Fruit fly (Drosophila melanogaster) whole organism, embryonic: Measurements from ENCODE around the gene CG17841.
A peak's percentile ranks its signal among the peaks of the same experiment; 100 is the strongest.

Source experiments
- BEAF-32 ChIP-seq: fragments of 200-800 bp; sonication (Bioruptor generic); optimal IDR thresholded peaks from 3 replicates; lab custom pipeline; 2017; ENCODE audit warnings: missing biosample characterization, missing genetic modification characterization, mild to moderate bottlenecking, moderate library complexity, missing genetic modification reagents
- CG10274 ChIP-seq: fragments of 200-800 bp; sonication (Bioruptor generic); optimal IDR thresholded peaks from 3 replicates; lab custom pipeline; 2017; ENCODE audit warnings: missing biosample characterization, mild to moderate bottlenecking, missing genetic modification characterization
- CG10979 ChIP-seq: fragments of 200-800 bp; sonication (Bioruptor generic); optimal IDR thresholded peaks from 2 replicates; lab custom pipeline; 2018; ENCODE audit warnings: missing biosample characterization, mild to moderate bottlenecking, missing genetic modification characterization, moderate library complexity
- CG12219 ChIP-seq: fragments of 200-800 bp; sonication (Bioruptor generic); optimal IDR thresholded peaks from 3 replicates; lab custom pipeline; 2018; ENCODE audit warnings: missing biosample characterization, mild to moderate bottlenecking, missing genetic modification characterization
- CG14860 ChIP-seq: fragments of 200-800 bp; sonication (Bioruptor generic); IDR thresholded peaks from 3 replicates; pipeline ENCODE4 v1.3.6; 2022; ENCODE audit warnings: missing biosample characterization, missing genetic modification characterization; ENCODE audit not compliant: partially characterized antibody
- CG17385 ChIP-seq: fragments of 200-800 bp; sonication (Bioruptor generic); optimal IDR thresholded peaks from 3 replicates; lab custom pipeline; 2018; ENCODE audit warnings: missing biosample characterization, mild to moderate bottlenecking, missing genetic modification characterization
- CG1832 ChIP-seq: fragments of 200-800 bp; sonication (Bioruptor generic); optimal IDR thresholded peaks from 2 replicates; lab custom pipeline; 2017; ENCODE audit warnings: missing biosample characterization, mild to moderate bottlenecking, missing genetic modification characterization, inconsistent platforms
- CG33557 ChIP-seq: fragments of 200-800 bp; sonication (Bioruptor generic); optimal IDR thresholded peaks from 2 replicates; lab custom pipeline; 2019; ENCODE audit warnings: missing biosample characterization, mild to moderate bottlenecking, missing genetic modification characterization, moderate library complexity
- CG34224 ChIP-seq: fragments of 200-800 bp; sonication (Bioruptor generic); IDR thresholded peaks from 3 replicates; pipeline ENCODE4 v1.3.6; 2022; ENCODE audit warnings: missing biosample characterization, missing genetic modification characterization; ENCODE audit not compliant: partially characterized antibody
- CG3995 ChIP-seq: fragments of 200-800 bp; sonication (Bioruptor generic); optimal IDR thresholded peaks from 3 replicates; lab custom pipeline; 2016; ENCODE audit warnings: missing biosample characterization, missing genetic modification characterization
- CG4360 ChIP-seq: fragments of 200-800 bp; sonication (Bioruptor generic); IDR thresholded peaks from 2 replicates; pipeline ENCODE4 v1.3.6; 2022; ENCODE audit warnings: missing biosample characterization, missing genetic modification characterization
- CG4404 ChIP-seq: fragments of 200-800 bp; sonication (Bioruptor generic); IDR thresholded peaks from 2 replicates; pipeline ENCODE4 v1.3.6; 2022; ENCODE audit warnings: missing biosample characterization, missing genetic modification characterization
- CG8290 ChIP-seq, 3 experiments: fragments of 200-800 bp; sonication (Bioruptor generic); optimal IDR thresholded peaks; 2 replicates each; lab custom pipeline; 2016 to 2019; ENCODE audit warnings: missing biosample characterization in 3 of 3, missing genetic modification characterization in 3 of 3, mild to moderate bottlenecking in 2 of 3, moderate library complexity in 1 of 3
- CG9797 ChIP-seq: fragments of 200-800 bp; sonication (Bioruptor generic); optimal IDR thresholded peaks from 3 replicates; lab custom pipeline; 2018; ENCODE audit warnings: missing biosample characterization, mild to moderate bottlenecking, missing genetic modification characterization
- Camta ChIP-seq: fragments of 200-800 bp; sonication (Bioruptor generic); optimal IDR thresholded peaks from 2 replicates; lab custom pipeline; 2016; ENCODE audit warnings: missing biosample characterization, missing genetic modification characterization
- CoRest ChIP-seq: fragments of 200-800 bp; sonication (Bioruptor generic); optimal IDR thresholded peaks from 3 replicates; lab custom pipeline; 2018; ENCODE audit warnings: missing biosample characterization, mild to moderate bottlenecking, missing genetic modification characterization, moderate library complexity
- D19B ChIP-seq: fragments of 200-800 bp; sonication (Bioruptor generic); optimal IDR thresholded peaks from 2 replicates; lab custom pipeline; 2017; ENCODE audit warnings: missing biosample characterization, mild to moderate bottlenecking, missing genetic modification characterization
- Dad ChIP-seq: fragments of 200-800 bp; sonication (Bioruptor generic); optimal IDR thresholded peaks from 3 replicates; lab custom pipeline; 2016; ENCODE audit warnings: missing biosample characterization, missing genetic modification characterization
- Dfd ChIP-seq, 2 experiments: fragments of >200 bp; optimal IDR thresholded peaks; 2 replicates each; lab custom pipeline; 2017; ENCODE audit warnings: missing biosample characterization in 2 of 2, missing genetic modification characterization in 2 of 2
- Dip2 ChIP-seq: fragments of 200-800 bp; sonication (Bioruptor generic); IDR thresholded peaks from 2 replicates; pipeline ENCODE4 v1.3.6; 2022; ENCODE audit warnings: missing biosample characterization, missing genetic modification characterization
- Dip3 ChIP-seq: fragments of 200-800 bp; sonication (Bioruptor generic); optimal IDR thresholded peaks from 3 replicates; lab custom pipeline; 2016; ENCODE audit warnings: missing biosample characterization, missing genetic modification characterization
- Doc3 ChIP-seq: fragments of 200-800 bp; sonication (Bioruptor generic); IDR thresholded peaks from 3 replicates; pipeline ENCODE4 v1.3.6; 2022; ENCODE audit warnings: missing biosample characterization, missing genetic modification characterization; ENCODE audit not compliant: partially characterized antibody
- Gug ChIP-seq: fragments of 200-800 bp; sonication (Bioruptor generic); IDR thresholded peaks from 4 replicates; pipeline ENCODE4 v1.3.6; 2022; ENCODE audit warnings: missing biosample characterization, missing genetic modification characterization
- H15 ChIP-seq: fragments of 200-800 bp; sonication (Bioruptor generic); IDR thresholded peaks from 3 replicates; pipeline ENCODE4 v1.3.6; 2022; ENCODE audit warnings: missing biosample characterization, missing genetic modification characterization
- HLH4C ChIP-seq: fragments of 200-800 bp; sonication (Bioruptor generic); IDR thresholded peaks from 3 replicates; pipeline ENCODE4 v1.3.6; 2022; ENCODE audit warnings: missing biosample characterization, missing genetic modification characterization; ENCODE audit not compliant: partially characterized antibody
- HLHmδ ChIP-seq: fragments of 200-800 bp; sonication (Bioruptor generic); optimal IDR thresholded peaks from 2 replicates; lab custom pipeline; 2018; ENCODE audit warnings: missing biosample characterization, mild to moderate bottlenecking, missing genetic modification characterization, moderate library complexity
- Hr39 ChIP-seq: fragments of >200 bp; optimal IDR thresholded peaks from 2 replicates; lab custom pipeline; 2017
- Med ChIP-seq: fragments of 200-800 bp; sonication (Bioruptor generic); peaks from one replicate; lab custom pipeline; 2016; ENCODE audit warnings: missing biosample characterization, missing genetic modification characterization, mild to moderate bottlenecking, inconsistent platforms, moderate library complexity
- Nf-YB ChIP-seq: fragments of 200-800 bp; sonication (Bioruptor generic); optimal IDR thresholded peaks from 3 replicates; lab custom pipeline; 2019; ENCODE audit warnings: missing biosample characterization, mild to moderate bottlenecking, missing genetic modification characterization, moderate library complexity
- Oli ChIP-seq: fragments of 200-800 bp; sonication (Bioruptor generic); optimal IDR thresholded peaks from 2 replicates; lab custom pipeline; 2018; ENCODE audit warnings: missing biosample characterization, mild to moderate bottlenecking, missing genetic modification characterization, moderate library complexity
- Pdp1 ChIP-seq, 2 experiments: fragments of 200-800 bp; sonication (Bioruptor generic); optimal IDR thresholded peaks; 3 replicates each; lab custom pipeline; 2016; ENCODE audit warnings: missing biosample characterization in 2 of 2, missing genetic modification characterization in 2 of 2, mild to moderate bottlenecking in 1 of 2, moderate library complexity in 1 of 2
- Taf1 ChIP-seq: fragments of 200-800 bp; sonication (Bioruptor generic); IDR thresholded peaks from 2 replicates; pipeline ENCODE4 v1.3.6; 2022; ENCODE audit warnings: missing biosample characterization, missing genetic modification characterization
- crc ChIP-seq: fragments of 200-800 bp; sonication (Bioruptor generic); optimal IDR thresholded peaks from 2 replicates; lab custom pipeline; 2016; ENCODE audit warnings: missing biosample characterization, missing genetic modification characterization
- cwo ChIP-seq: fragments of 200-800 bp; sonication (Bioruptor generic); optimal IDR thresholded peaks from 3 replicates; lab custom pipeline; 2017; ENCODE audit warnings: missing biosample characterization, missing genetic modification characterization, mild to moderate bottlenecking, moderate library complexity, missing genetic modification reagents
- dan ChIP-seq: fragments of 200-800 bp; sonication (Bioruptor generic); IDR thresholded peaks from 2 replicates; pipeline ENCODE4 v1.3.6; 2022; ENCODE audit warnings: missing biosample characterization, missing genetic modification characterization
- esg ChIP-seq: fragments of 200-800 bp; sonication (Bioruptor generic); conservative IDR thresholded peaks from 2 replicates; pipeline ENCODE4 v1.3.6; 2022; ENCODE audit warnings: missing biosample characterization, missing genetic modification characterization
- exex ChIP-seq: fragments of 200-800 bp; sonication (Bioruptor generic); optimal IDR thresholded peaks from 4 replicates; lab custom pipeline; 2018; ENCODE audit warnings: missing biosample characterization, mild to moderate bottlenecking, missing genetic modification characterization, moderate library complexity
- fd64A ChIP-seq: fragments of 200-800 bp; sonication (Bioruptor generic); optimal IDR thresholded peaks from 3 replicates; lab custom pipeline; 2018; ENCODE audit warnings: missing biosample characterization, mild to moderate bottlenecking, missing genetic modification characterization
- gce ChIP-seq: fragments of 200-800 bp; sonication (Bioruptor generic); IDR thresholded peaks from 3 replicates; pipeline ENCODE4 v1.3.6; 2022; ENCODE audit warnings: missing biosample characterization, missing genetic modification characterization
- klu ChIP-seq: fragments of 200-800 bp; sonication (Bioruptor generic); IDR thresholded peaks from 2 replicates; pipeline ENCODE4 v1.3.6; 2022; ENCODE audit warnings: missing biosample characterization, missing genetic modification characterization
- lbe ChIP-seq: fragments of 200-800 bp; sonication (Bioruptor generic); optimal IDR thresholded peaks from 2 replicates; lab custom pipeline; 2016; ENCODE audit warnings: missing biosample characterization, mild to moderate bottlenecking, missing genetic modification characterization
- lmd ChIP-seq: fragments of 200-800 bp; sonication (Bioruptor generic); IDR thresholded peaks from 2 replicates; pipeline ENCODE4 v1.3.6; 2022; ENCODE audit warnings: missing biosample characterization, missing genetic modification characterization
- pnt ChIP-seq: fragments of 200-800 bp; sonication (Bioruptor generic); optimal IDR thresholded peaks from 3 replicates; lab custom pipeline; 2016; ENCODE audit warnings: missing biosample characterization, missing genetic modification characterization
- pros ChIP-seq: fragments of 200-800 bp; sonication (Bioruptor generic); optimal IDR thresholded peaks from 3 replicates; lab custom pipeline; 2019; ENCODE audit warnings: missing biosample characterization, mild to moderate bottlenecking, missing genetic modification characterization, moderate library complexity
- row ChIP-seq: fragments of 200-800 bp; sonication (Bioruptor generic); IDR thresholded peaks from 3 replicates; pipeline ENCODE4 v1.3.6; 2022; ENCODE audit warnings: missing biosample characterization, missing genetic modification characterization
- sim ChIP-seq: fragments of 200-800 bp; sonication (Bioruptor generic); IDR thresholded peaks from 2 replicates; pipeline ENCODE4 v1.3.6; 2022; ENCODE audit warnings: missing biosample characterization, missing genetic modification characterization
- slbo ChIP-seq: fragments of 200-800 bp; sonication (Bioruptor generic); IDR thresholded peaks from 2 replicates; pipeline ENCODE4 v1.3.6; 2022; ENCODE audit warnings: missing biosample characterization, missing genetic modification characterization
- sug ChIP-seq: fragments of 200-800 bp; optimal IDR thresholded peaks from 2 replicates; lab custom pipeline; 2019; ENCODE audit warnings: missing biosample characterization, mild to moderate bottlenecking, missing genetic modification characterization, moderate library complexity
- vnd ChIP-seq: fragments of 200-800 bp; sonication (Bioruptor generic); IDR thresholded peaks from 3 replicates; pipeline ENCODE4 v1.3.6; 2022; ENCODE audit warnings: missing biosample characterization, missing genetic modification characterization; ENCODE audit not compliant: partially characterized antibody

The CG17841 gene

dm6 chrX:10386810-10387340 lies 19.0 kb downstream of the CG17841 start (continued):
- no peak for TF ChIP-seq dan
- peak; percentile 59 for TF ChIP-seq exex
- TF ChIP-seq BEAF-32 (GFP tag; lab: Kevin White, UChicago), result peak; percentile 32
- peak; percentile 10 for TF ChIP-seq cwo (GFP tag; lab: Kevin White, UChicago)
- TF ChIP-seq CG8290 (GFP tag; optimal IDR thresholded peaks at IDR 0.05; lab: Kevin White, UChicago), result no peak
- peak in 1 of 2 experiments; percentile 0 for TF ChIP-seq CG8290 (tag; optimal IDR thresholded peaks at IDR 0.05; lab: Kevin White, UChicago)
- TF ChIP-seq CG3995 (GFP tag; lab: Kevin White, UChicago), result peak; percentile 51
- peak; percentile 40; the same call in 1 of the 2 replicates for TF ChIP-seq slbo (GFP tag; lab: Robert Waterston, UW)
- no peak for TF ChIP-seq CoRest
- TF ChIP-seq lmd (GFP tag; lab: Robert Waterston, UW), result peak; percentile 20; the same call in 1 of the 2 replicates
- peak; percentile 45 for TF ChIP-seq row (GFP tag; lab: Robert Waterston, UW)
- TF ChIP-seq CG10274 (GFP tag; lab: Kevin White, UChicago), result no peak
- TF ChIP-seq Doc3 (GFP tag; lab: Robert Waterston, UW), result 0 out of 3 replicates have a peak, but pooled peaks have one; percentile 37
- no peak for TF ChIP-seq gce (GFP tag; lab: Robert Waterston, UW)
- TF ChIP-seq sim (GFP tag; lab: Robert Waterston, UW), result no peak
- TF ChIP-seq CG12219 (GFP tag; lab: Kevin White, UChicago), result no peak
- TF ChIP-seq Med (GFP tag; lab: Kevin White, UChicago), result peak; percentile 85
- TF ChIP-seq sug, result peak; percentile 21
- TF ChIP-seq Pdp1 (GFP tag; optimal IDR thresholded peaks at IDR 0.05; lab: Kevin White, UChicago), result peak in 1 of 2 experiments; percentile 51

dm6 chrX:10387672-10388071 lies 19.8 kb downstream of the CG17841 start:
- TF ChIP-seq Hr39 (lab: Kevin White, UChicago), result no peak
- no peak for TF ChIP-seq HLH4C (GFP tag; lab: Robert Waterston, UW)
- TF ChIP-seq CG1832, result no peak
- TF ChIP-seq crc (GFP tag; lab: Kevin White, UChicago), result no peak
- TF ChIP-seq Dip3 (GFP tag; lab: Kevin White, UChicago), result peak; percentile 56
- no peak for TF ChIP-seq klu (GFP tag; lab: Robert Waterston, UW)
- no peak for TF ChIP-seq Dip2 (GFP tag; lab: Robert Waterston, UW)
- TF ChIP-seq esg (GFP tag; lab: Robert Waterston, UW), result no peak
- TF ChIP-seq sug, result no peak
- TF ChIP-seq lmd (GFP tag; lab: Robert Waterston, UW), result peak; percentile 74; the same call in 1 of the 2 replicates
- peak; percentile 22 for TF ChIP-seq Dad (GFP tag; lab: Kevin White, UChicago)
- no peak for TF ChIP-seq HLHmδ (GFP tag; lab: Kevin White, UChicago)
- no peak for TF ChIP-seq Camta (GFP tag; lab: Kevin White, UChicago)
- TF ChIP-seq Gug (GFP tag; lab: Robert Waterston, UW), result peak; percentile 44; the same call in 2 of the 4 replicates
- no peak for TF ChIP-seq vnd (GFP tag; lab: Robert Waterston, UW)
- TF ChIP-seq Dfd (GFP tag; optimal IDR thresholded peaks at IDR 0.05; lab: Kevin White, UChicago), result no peak
- TF ChIP-seq Nf-YB (GFP tag; lab: Kevin White, UChicago), result no peak
- TF ChIP-seq pnt (GFP tag; lab: Kevin White, UChicago), result peak; percentile 34
- TF ChIP-seq CG10979 (tag; lab: Kevin White, UChicago), result no peak
- TF ChIP-seq Oli (tag; lab: Kevin White, UChicago), result peak; percentile 40
- TF ChIP-seq fd64A, result no peak
- no peak for TF ChIP-seq CG14860
- TF ChIP-seq H15 (GFP tag; lab: Robert Waterston, UW), result no peak
- no peak for TF ChIP-seq CG9797 (GFP tag; lab: Kevin White, UChicago)
- peak; percentile 25 for TF ChIP-seq CG17385 (GFP tag; lab: Kevin White, UChicago)
- TF ChIP-seq D19B (GFP tag; lab: Kevin White, UChicago), result no peak
- no peak for TF ChIP-seq CG33557 (GFP tag; lab: Kevin White, UChicago)
- no peak for TF ChIP-seq Taf1 (GFP tag; lab: Robert Waterston, UW)
- no peak for TF ChIP-seq CG4360
- TF ChIP-seq CG34224 (GFP tag; lab: Robert Waterston, UW), result no peak
- no peak for TF ChIP-seq pros (GFP tag; lab: Kevin White, UChicago)
- 0 out of 2 replicates have a peak, but pooled peaks have one; percentile 29 for TF ChIP-seq CG4404 (GFP tag; lab: Robert Waterston, UW)
- TF ChIP-seq lbe (GFP tag; lab: Kevin White, UChicago), result no peak
